Worm (Caenorhabditis elegans): ENCODE results near the gene T22C8.3.

- no peak for TF ChIP-seq him-1 (tag; optimal IDR thresholded peaks at IDR 0.05)
- TF ChIP-seq dao-5 (tag; optimal IDR thresholded peaks at IDR 0.05), result no peak
- no peak for TF ChIP-seq W03F9.2 (tag; optimal IDR thresholded peaks at IDR 0.05)
Observed at ce11 chrII:8585036-8585627, 36.7 kb downstream of the T22C8.3 start, which contains the start of gene F54C9.11.

Data from whole organism, L4/young adult.